Worm (Caenorhabditis elegans) whole organism, mixed stage, embryonic: Measurements from ENCODE around the gene Y51A2A.4.

Source experiments
- blmp-1 ChIP-seq: fragments of 150-350 bp; optimal IDR thresholded peaks from 2 replicates; lab custom pipeline; 2014; ENCODE audit warnings: missing biosample characterization, missing genetic modification characterization
- ces-1 ChIP-seq: fragments of 150-350 bp; optimal IDR thresholded peaks from 2 replicates; lab custom pipeline; 2014; ENCODE audit warnings: missing biosample characterization, missing genetic modification reagents, missing genetic modification characterization
- elt-3 ChIP-seq: fragments of 150-350 bp; optimal IDR thresholded peaks from 2 replicates; lab custom pipeline; 2014; ENCODE audit warnings: missing biosample characterization, missing genetic modification characterization
- flh-1 ChIP-seq: fragments of 200-800 bp; sonication (Bioruptor generic); optimal IDR thresholded peaks from 2 replicates; lab custom pipeline; 2018; ENCODE audit warnings: mild to moderate bottlenecking, missing genetic modification characterization, moderate library complexity, missing compliant biosample characterization
- lin-13 ChIP-seq: fragments of 150-350 bp; optimal IDR thresholded peaks from 2 replicates; lab custom pipeline; 2014; ENCODE audit warnings: missing biosample characterization, missing genetic modification characterization
- lsy-2 ChIP-seq: fragments of 150-350 bp; optimal IDR thresholded peaks from 2 replicates; lab custom pipeline; 2014; ENCODE audit warnings: missing biosample characterization, missing genetic modification characterization
- mep-1 ChIP-seq: fragments of 150-350 bp; optimal IDR thresholded peaks from 2 replicates; lab custom pipeline; 2017; ENCODE audit warnings: missing biosample characterization, missing genetic modification reagents, missing genetic modification characterization, inconsistent platforms
- nhr-12 ChIP-seq: fragments of 150-350 bp; optimal IDR thresholded peaks from 2 replicates; lab custom pipeline; 2014; ENCODE audit warnings: missing biosample characterization, missing genetic modification characterization
- nhr-237 ChIP-seq: fragments of 150-350 bp; optimal IDR thresholded peaks from 2 replicates; lab custom pipeline; 2014; ENCODE audit warnings: missing biosample characterization, missing genetic modification characterization
- pha-4 ChIP-seq: fragments of 150-350 bp; optimal IDR thresholded peaks from 2 replicates; lab custom pipeline; 2018; ENCODE audit warnings: missing biosample characterization, missing genetic modification reagents, missing genetic modification characterization
- snpc-4 ChIP-seq: fragments of 150-350 bp; optimal IDR thresholded peaks from 2 replicates; lab custom pipeline; 2014; ENCODE audit warnings: missing biosample characterization, missing genetic modification characterization
- sptf-1 ChIP-seq: sonication (generic microtip); optimal IDR thresholded peaks from 2 replicates; lab custom pipeline; 2017; ENCODE audit warnings: mild to moderate bottlenecking, missing genetic modification characterization, moderate library complexity, missing compliant biosample characterization
- unc-39 ChIP-seq: fragments of 150-350 bp; optimal IDR thresholded peaks from 2 replicates; lab custom pipeline; 2014; ENCODE audit warnings: missing biosample characterization, missing genetic modification characterization
- unc-62 ChIP-seq: fragments of 150-350 bp; optimal IDR thresholded peaks from 2 replicates; lab custom pipeline; 2014; ENCODE audit warnings: missing biosample characterization, missing genetic modification reagents, missing genetic modification characterization

ce11 chrV:18324525-18324924 lies 33.8 kb downstream of the Y51A2A.4 start:
- TF ChIP-seq sptf-1 (tag; lab: Kevin White, UChicago) (no peak), unc-62 (no peak), nhr-12 (tag; lab: Kevin White, UChicago) (no peak), elt-3 (tag; lab: Kevin White, UChicago) (no peak), pha-4 (tag; lab: Kevin White, UChicago) (no peak), lin-13 (no peak), ces-1 (GFP tag; lab: Kevin White, UChicago) (no peak), blmp-1 (tag; lab: Kevin White, UChicago) (no peak), mep-1 (tag; lab: Kevin White, UChicago) (no peak), unc-39 (no peak), nhr-237 (no peak), snpc-4 (tag; lab: Kevin White, UChicago) (no peak), flh-1 (GFP tag; lab: Kevin White, UChicago) (no peak), lsy-2 (tag; lab: Kevin White, UChicago) (no peak)
